Worm (Caenorhabditis elegans) whole organism, L2 larva: ENCODE results near the gene oac-14.

Experiments used
- ZK546.5 ChIP-seq: sonication (generic microtip); optimal IDR thresholded peaks from 2 replicates; lab custom pipeline; 2017; ENCODE audit warnings: missing biosample characterization, missing genetic modification characterization
- blmp-1 ChIP-seq: sonication (generic microtip); optimal IDR thresholded peaks from 2 replicates; lab custom pipeline; 2017; ENCODE audit warnings: missing genetic modification characterization, mild to moderate bottlenecking, missing compliant biosample characterization, antibody characterized with exemption, moderate library complexity; ENCODE audit not compliant: insufficient read depth
- ceh-82 ChIP-seq: fragments of 150-350 bp; optimal IDR thresholded peaks from 2 replicates; lab custom pipeline; 2014; ENCODE audit warnings: missing biosample characterization, missing genetic modification characterization
- crh-2 ChIP-seq: sonication (generic microtip); optimal IDR thresholded peaks from 2 replicates; lab custom pipeline; 2017; ENCODE audit warnings: missing biosample characterization, missing genetic modification characterization
- dmd-4 ChIP-seq: sonication (generic microtip); optimal IDR thresholded peaks from 2 replicates; lab custom pipeline; 2017; ENCODE audit warnings: missing biosample characterization, missing genetic modification characterization
- egl-27 ChIP-seq: sonication (generic microtip); optimal IDR thresholded peaks from 3 replicates; lab custom pipeline; 2017; ENCODE audit warnings: missing biosample characterization, missing genetic modification reagents, missing genetic modification characterization
- fos-1 ChIP-seq: fragments of 150-350 bp; optimal IDR thresholded peaks from 2 replicates; lab custom pipeline; 2014; ENCODE audit warnings: missing biosample characterization, missing genetic modification characterization
- lin-11 ChIP-seq: fragments of 150-350 bp; sonication (generic microtip); optimal IDR thresholded peaks from 2 replicates; lab custom pipeline; 2014; ENCODE audit warnings: missing biosample characterization, missing genetic modification characterization, inconsistent platforms, mixed read lengths
- lsy-2 ChIP-seq, 2 experiments: fragments of 150-350 bp in 1 of 2; sonication (generic microtip) in 1 of 2; optimal IDR thresholded peaks; 2 replicates each; lab custom pipeline; 2014 to 2017; ENCODE audit warnings: missing biosample characterization in 2 of 2, missing genetic modification characterization in 2 of 2
- mab-5 ChIP-seq: fragments of 150-350 bp; optimal IDR thresholded peaks from 2 replicates; lab custom pipeline; 2014; ENCODE audit warnings: missing biosample characterization, missing genetic modification characterization
- mbf-1 ChIP-seq: sonication (generic microtip); optimal IDR thresholded peaks from 2 replicates; lab custom pipeline; 2017; ENCODE audit warnings: missing biosample characterization, missing genetic modification characterization
- mdl-1 ChIP-seq, 2 experiments: fragments of 150-350 bp in 1 of 2; sonication (generic microtip) in 1 of 2; optimal IDR thresholded peaks; 2 replicates each; lab custom pipeline; 2017; ENCODE audit warnings: missing biosample characterization in 2 of 2, missing genetic modification characterization in 2 of 2
- nhr-10 ChIP-seq: sonication (generic microtip); optimal IDR thresholded peaks from 2 replicates; lab custom pipeline; 2017; ENCODE audit warnings: missing biosample characterization, missing genetic modification characterization
- nhr-129 ChIP-seq: fragments of 150-350 bp; optimal IDR thresholded peaks from 2 replicates; lab custom pipeline; 2014; ENCODE audit warnings: missing biosample characterization, missing genetic modification characterization
- nhr-21 ChIP-seq: fragments of 150-350 bp; optimal IDR thresholded peaks from 2 replicates; lab custom pipeline; 2014; ENCODE audit warnings: missing biosample characterization, missing genetic modification characterization
- nhr-23 ChIP-seq: fragments of 150-350 bp; optimal IDR thresholded peaks from 2 replicates; lab custom pipeline; 2014; ENCODE audit warnings: missing biosample characterization, missing genetic modification reagents, missing genetic modification characterization
- nhr-237 ChIP-seq: fragments of 150-350 bp; optimal IDR thresholded peaks from 2 replicates; lab custom pipeline; 2014; ENCODE audit warnings: missing biosample characterization, missing genetic modification characterization
- nhr-25 ChIP-seq: fragments of 150-350 bp; sonication (generic microtip); optimal IDR thresholded peaks from 3 replicates; lab custom pipeline; 2014; ENCODE audit warnings: missing biosample characterization, missing genetic modification characterization
- peb-1 ChIP-seq: fragments of 150-350 bp; optimal IDR thresholded peaks from 2 replicates; lab custom pipeline; 2014; ENCODE audit warnings: missing biosample characterization, missing genetic modification characterization
- skn-1 ChIP-seq: sonication (generic microtip); optimal IDR thresholded peaks from 2 replicates; lab custom pipeline; 2017; ENCODE audit warnings: missing biosample characterization, missing genetic modification characterization
- sma-9 ChIP-seq, 2 experiments: fragments of 150-350 bp in 1 of 2; sonication (generic microtip) in 1 of 2; optimal IDR thresholded peaks; 2 replicates each; lab custom pipeline; 2014 to 2016; ENCODE audit warnings: missing genetic modification characterization in 2 of 2, mild to moderate bottlenecking in 1 of 2, missing biosample characterization in 1 of 2, missing compliant biosample characterization in 1 of 2, missing genetic modification reagents in 1 of 2, moderate library complexity in 1 of 2
- snpc-4 ChIP-seq: fragments of 150-350 bp; optimal IDR thresholded peaks from 2 replicates; lab custom pipeline; 2014; ENCODE audit warnings: missing biosample characterization, missing genetic modification characterization
- unc-39 ChIP-seq: fragments of 150-350 bp; optimal IDR thresholded peaks from 2 replicates; lab custom pipeline; 2014; ENCODE audit warnings: missing biosample characterization, missing genetic modification characterization
- unc-62 ChIP-seq: fragments of 150-350 bp; optimal IDR thresholded peaks from 2 replicates; lab custom pipeline; 2014; ENCODE audit warnings: missing biosample characterization, missing genetic modification reagents, missing genetic modification characterization
- zag-1 ChIP-seq: fragments of 150-350 bp; optimal IDR thresholded peaks from 2 replicates; lab custom pipeline; 2014; ENCODE audit warnings: missing biosample characterization, missing genetic modification characterization
- ztf-1 ChIP-seq: fragments of 200-800 bp; sonication (Bioruptor generic); conservative IDR thresholded peaks from 2 replicates; pipeline ENCODE4 v1.3.6; 2022; ENCODE audit warnings: missing genetic modification characterization, missing compliant biosample characterization
- ztf-11 ChIP-seq: sonication (generic microtip); optimal IDR thresholded peaks from 2 replicates; lab custom pipeline; 2017; ENCODE audit warnings: missing biosample characterization, missing genetic modification characterization
- ztf-4 ChIP-seq: fragments of 150-350 bp; optimal IDR thresholded peaks from 2 replicates; lab custom pipeline; 2014; ENCODE audit warnings: missing biosample characterization, missing genetic modification characterization

The oac-14 gene

DNA sequence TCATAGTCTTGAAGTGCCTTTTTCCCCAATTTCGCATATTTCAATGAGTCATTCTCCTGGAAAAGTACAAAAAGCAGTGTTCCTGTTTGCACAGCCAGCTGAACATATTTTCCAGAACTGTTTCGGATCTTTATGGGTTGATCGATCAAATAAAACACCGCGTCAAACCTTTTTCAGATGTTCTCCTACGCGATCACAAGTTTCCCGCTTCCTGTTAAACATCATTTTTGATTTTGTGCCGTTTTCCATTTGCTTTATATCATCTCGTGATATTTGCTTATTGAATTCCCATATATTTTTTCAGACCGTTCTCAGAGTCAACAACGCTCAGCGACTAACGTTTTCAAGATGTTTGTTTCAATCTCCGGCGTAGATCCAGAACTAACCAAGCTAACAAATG lies 32.9 kb upstream of the oac-14 start, which contains the start of gene C07A4.3:
C07A4.3 (plus strand) TSS at position 301 of the 400 bp plus-strand sequence.
- TF ChIP-seq nhr-25 (tag; lab: Kevin White, UChicago) (no peak), lsy-2 (tag; optimal IDR thresholded peaks at IDR 0.05; lab: Kevin White, UChicago) (no peak), ztf-4 (no peak), peb-1 (tag; lab: Kevin White, UChicago) (no peak), unc-62 (GFP tag; lab: Kevin White, UChicago) (no peak), ZK546.5 (tag; lab: Kevin White, UChicago) (no peak), ceh-82 (tag; lab: Kevin White, UChicago) (no peak), skn-1 (tag; lab: Kevin White, UChicago) (no peak), mbf-1 (tag; lab: Kevin White, UChicago) (no peak), dmd-4 (tag; lab: Kevin White, UChicago) (no peak)

DNA sequence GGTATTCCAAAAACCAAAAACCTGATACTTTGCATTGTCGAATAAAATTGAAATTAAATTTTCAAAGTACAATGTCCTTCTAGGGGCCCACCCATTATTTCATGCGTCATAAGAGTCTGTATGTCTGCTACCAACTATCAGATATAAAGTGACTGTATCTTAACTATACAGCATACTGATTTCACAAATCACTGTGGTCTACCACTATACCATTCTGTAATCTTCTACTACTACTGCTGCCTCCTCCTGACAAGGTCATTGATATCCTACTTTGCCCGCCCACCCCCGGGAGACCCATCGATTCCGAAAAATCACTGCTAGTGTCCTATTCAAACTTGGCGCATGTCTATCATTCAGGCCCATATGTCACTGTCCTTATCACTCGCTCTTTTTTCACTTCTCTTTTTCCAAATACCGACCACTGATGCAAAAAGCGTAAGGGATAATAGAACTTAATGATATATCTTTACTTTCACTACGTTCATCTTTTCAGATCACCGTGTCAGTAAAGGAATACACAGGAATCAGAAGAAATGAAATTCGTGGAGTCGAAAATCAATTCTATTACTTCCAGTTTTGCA lies 30.3 kb upstream of the oac-14 start, which contains the start of gene C07A4.2:
C07A4.2 (plus strand) TSS at position 195 of the 581 bp plus-strand sequence.
- TF ChIP-seq snpc-4 (tag; lab: Kevin White, UChicago) (no peak), unc-39 (tag; lab: Kevin White, UChicago) (no peak), zag-1 (tag; lab: Kevin White, UChicago) (no peak)

- TF ChIP-seq mdl-1 (tag; optimal IDR thresholded peaks at IDR 0.05; lab: Kevin White, UChicago) (no peak), dmd-4 (tag; lab: Kevin White, UChicago) (no peak), unc-39 (tag; lab: Kevin White, UChicago) (no peak), skn-1 (tag; lab: Kevin White, UChicago) (no peak), peb-1 (tag; lab: Kevin White, UChicago) (no peak), egl-27 (tag; lab: Kevin White, UChicago) (no peak), nhr-129 (tag; lab: Kevin White, UChicago) (no peak), ztf-11 (tag; lab: Kevin White, UChicago) (no peak), nhr-25 (tag; lab: Kevin White, UChicago) (no peak), nhr-10 (tag; lab: Kevin White, UChicago) (no peak), nhr-23 (no peak), mab-5 (no peak)
- TF ChIP-seq, all 48 proteins: peak for 0
These were observed 28.8 kb upstream of the oac-14 start for ce11 chrX:10170598-10170997.

DNA sequence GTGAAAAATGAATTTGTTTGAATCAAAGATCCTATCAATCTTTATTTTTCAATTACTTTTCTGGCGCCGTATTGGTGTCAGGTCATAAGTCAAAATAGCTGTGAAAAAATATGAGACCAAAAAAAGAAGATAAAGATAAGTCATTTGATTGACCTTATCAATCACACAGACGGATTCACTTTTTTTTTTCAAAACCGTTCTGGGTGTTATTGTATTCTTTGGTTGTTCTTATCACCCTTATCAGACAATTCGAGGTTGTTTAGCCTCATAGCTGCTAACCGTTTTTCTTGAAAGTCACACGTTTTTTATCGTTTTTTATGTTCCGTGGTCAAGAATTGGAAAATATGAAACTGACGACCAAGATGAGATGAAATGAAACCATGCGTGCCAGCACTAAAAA lies 26.7 kb upstream of the oac-14 start:
- TF ChIP-seq nhr-129 (tag; lab: Kevin White, UChicago), result no peak
- TF ChIP-seq sma-9 (GFP tag; optimal IDR thresholded peaks at IDR 0.05; lab: Kevin White, UChicago), result peak; percentile 31
- TF ChIP-seq sma-9 (tag; optimal IDR thresholded peaks at IDR 0.05; lab: Kevin White, UChicago), result no peak
- TF ChIP-seq nhr-21 (tag; lab: Kevin White, UChicago), result peak; percentile 17
- no peak for TF ChIP-seq unc-39 (tag; lab: Kevin White, UChicago)
- peak; percentile 1 for TF ChIP-seq crh-2 (tag; lab: Kevin White, UChicago)
- peak; percentile 86 for TF ChIP-seq blmp-1 (tag; lab: Kevin White, UChicago)

ce11 chrX:10167005-10167404 lies 25.2 kb upstream of the oac-14 start, which contains the start of gene rnp-9:
rnp-9 (plus strand) TSS chrX:10167305.
- TF ChIP-seq sma-9 (GFP tag; optimal IDR thresholded peaks at IDR 0.05; lab: Kevin White, UChicago) (no peak), sma-9 (tag; optimal IDR thresholded peaks at IDR 0.05; lab: Kevin White, UChicago) (no peak), nhr-21 (tag; lab: Kevin White, UChicago) (no peak)

DNA sequence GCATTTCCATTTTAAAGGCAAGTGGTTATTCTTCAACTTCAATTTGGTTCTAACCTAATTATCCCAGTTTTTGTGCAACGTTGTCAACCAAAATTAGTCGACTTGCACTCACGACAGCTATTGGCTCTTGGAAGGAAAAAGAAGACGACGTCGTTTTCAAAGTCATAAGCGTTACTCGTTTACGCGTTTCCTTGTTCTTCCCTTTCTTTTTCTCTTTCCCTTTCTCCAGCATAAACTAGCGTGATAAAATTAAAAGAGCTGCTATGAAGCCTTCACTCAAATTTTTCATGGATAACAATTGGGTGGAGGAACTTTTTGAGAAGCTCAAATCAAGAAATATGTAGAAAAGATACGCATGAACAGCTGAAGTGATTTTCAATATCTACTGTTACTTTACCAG lies 21.4 kb upstream of the oac-14 start:
- TF ChIP-seq lin-11 (tag; lab: Kevin White, UChicago), result no peak
- TF ChIP-seq fos-1 (tag; lab: Kevin White, UChicago), result no peak
- no peak for TF ChIP-seq blmp-1 (tag; lab: Kevin White, UChicago)
- no peak for TF ChIP-seq lsy-2 (tag; optimal IDR thresholded peaks at IDR 0.05; lab: Kevin White, UChicago)
- no peak for TF ChIP-seq ztf-1 (GFP tag; lab: Robert Waterston, UW)
- TF ChIP-seq nhr-237 (tag; lab: Kevin White, UChicago), result no peak
